Worm (Caenorhabditis elegans) whole organism, young adult: ENCODE measurements around the gene dohh-1.
"Not testable (repeated sequence)": the region's sequence is repeated elsewhere in the genome, so short reads cannot be mapped to it uniquely, and the experiment has no call there.

Source experiments
- F39B2.1 ChIP-seq: fragments of 200-800 bp; sonication (Bioruptor generic); IDR thresholded peaks from 2 replicates; pipeline ENCODE4 v1.3.6; 2022; ENCODE audit warnings: missing genetic modification reagents, missing genetic modification characterization, missing compliant biosample characterization
- F57A8.1 ChIP-seq: fragments of 200-800 bp; sonication (Bioruptor generic); optimal IDR thresholded peaks from 2 replicates; lab custom pipeline; 2018; ENCODE audit warnings: mild to moderate bottlenecking, missing genetic modification characterization, moderate library complexity, missing compliant biosample characterization
- attf-6 ChIP-seq: fragments of 200-800 bp; sonication (Bioruptor generic); IDR thresholded peaks from 2 replicates; pipeline ENCODE4 v1.3.6; 2022; ENCODE audit warnings: missing genetic modification reagents, missing genetic modification characterization, missing compliant biosample characterization
- gei-17 ChIP-seq: fragments of 200-800 bp; sonication (Bioruptor generic); optimal IDR thresholded peaks from 2 replicates; lab custom pipeline; 2018; ENCODE audit warnings: mild to moderate bottlenecking, missing genetic modification characterization, missing compliant biosample characterization
- let-607 ChIP-seq, 2 experiments: fragments of 200-800 bp in 1 of 2; sonication (Bioruptor generic) in 1 of 2; sonication (generic microtip) in 1 of 2; optimal IDR thresholded peaks; 2 replicates each; lab custom pipeline; 2016 to 2018; ENCODE audit warnings: mild to moderate bottlenecking in 2 of 2, missing compliant biosample characterization in 2 of 2, missing genetic modification characterization in 2 of 2, moderate library complexity in 2 of 2, missing genotype in 1 of 2
- lin-35 ChIP-seq, 3 experiments: fragments of 150-350 bp in 2 of 3; sonication (generic microtip) in 1 of 3; optimal IDR thresholded peaks; 2 replicates each; lab custom pipeline; 2014 to 2018; ENCODE audit warnings: missing biosample characterization in 3 of 3, missing genetic modification characterization in 3 of 3, missing genetic modification reagents in 3 of 3
- lin-54 ChIP-seq: fragments of 200-800 bp; sonication (Bioruptor generic); optimal IDR thresholded peaks from 2 replicates; lab custom pipeline; 2018; ENCODE audit warnings: mild to moderate bottlenecking, missing genetic modification characterization, missing compliant biosample characterization
- lsy-27 ChIP-seq: sonication (generic microtip); optimal IDR thresholded peaks from 2 replicates; lab custom pipeline; 2017; ENCODE audit warnings: missing genetic modification characterization, mild to moderate bottlenecking, missing compliant biosample characterization, antibody characterized with exemption, missing genotype, borderline replicate concordance; ENCODE audit not compliant: insufficient read depth
- madf-3 ChIP-seq: fragments of 200-800 bp; sonication (Bioruptor generic); IDR thresholded peaks from 2 replicates; pipeline ENCODE4 v1.3.6; 2022; ENCODE audit warnings: missing genetic modification reagents, missing genetic modification characterization, missing compliant biosample characterization
- sdz-38 ChIP-seq: sonication (generic microtip); optimal IDR thresholded peaks from 2 replicates; lab custom pipeline; 2016; ENCODE audit warnings: missing genotype, missing genetic modification characterization, missing compliant biosample characterization

ce11 chrII:10557582-10557981, 22.2 kb upstream of the dohh-1 start:
- not testable (repeated sequence) for TF ChIP-seq attf-6 (GFP tag; lab: Robert Waterston, UW); gei-17; sdz-38 (tag; lab: Kevin White, UChicago); lin-54; F57A8.1 (GFP tag; lab: Kevin White, UChicago); let-607 (tag; optimal IDR thresholded peaks at IDR 0.05; lab: Kevin White, UChicago); lsy-27 (tag; lab: Kevin White, UChicago); lin-35 (GFP tag; optimal IDR thresholded peaks at IDR 0.05; lab: Kevin White, UChicago); madf-3 (GFP tag; lab: Robert Waterston, UW); F39B2.1 (GFP tag; lab: Robert Waterston, UW)
